Worm (Caenorhabditis elegans) whole organism, L1 larva: ENCODE measurements around the gene str-220.
A peak's percentile ranks its signal among the peaks of the same experiment; 100 is the strongest.

Source experiments
- Y116A8C.19 ChIP-seq: sonication (generic microtip); optimal IDR thresholded peaks from 2 replicates; lab custom pipeline; 2016; ENCODE audit warnings: missing compliant biosample characterization, missing genetic modification characterization, borderline replicate concordance
- aha-1 ChIP-seq: fragments of 150-350 bp; optimal IDR thresholded peaks from 2 replicates; lab custom pipeline; 2014; ENCODE audit warnings: missing biosample characterization, missing genetic modification characterization
- alr-1 ChIP-seq: fragments of 200-800 bp; sonication (Bioruptor generic); optimal IDR thresholded peaks from 2 replicates; lab custom pipeline; 2018; ENCODE audit warnings: borderline replicate concordance, mild to moderate bottlenecking, missing genetic modification characterization, missing compliant biosample characterization
- aly-2 ChIP-seq: fragments of 150-350 bp; optimal IDR thresholded peaks from 2 replicates; lab custom pipeline; 2014; ENCODE audit warnings: missing biosample characterization, missing genetic modification characterization
- ama-1 ChIP-seq: fragments of 150-350 bp; optimal IDR thresholded peaks from 2 replicates; lab custom pipeline; 2014
- blmp-1 ChIP-seq: fragments of 150-350 bp; optimal IDR thresholded peaks from 2 replicates; lab custom pipeline; 2014; ENCODE audit warnings: missing biosample characterization, missing genetic modification characterization
- ceh-63 ChIP-seq: fragments of 200-800 bp; sonication (Bioruptor generic); optimal IDR thresholded peaks from 2 replicates; lab custom pipeline; 2018; ENCODE audit warnings: mild to moderate bottlenecking, missing genetic modification characterization, missing compliant biosample characterization
- ceh-8 ChIP-seq: fragments of 200-800 bp; sonication (Bioruptor generic); optimal IDR thresholded peaks from 2 replicates; lab custom pipeline; 2018; ENCODE audit warnings: mild to moderate bottlenecking, missing genetic modification characterization, moderate library complexity, missing compliant biosample characterization
- ceh-82 ChIP-seq, 3 experiments: fragments of 150-350 bp in 1 of 3; sonication (generic microtip) in 2 of 3; optimal IDR thresholded peaks; 2 replicates each; lab custom pipeline; 2014 to 2017; ENCODE audit warnings: missing biosample characterization in 3 of 3, missing genetic modification characterization in 3 of 3
- ces-1 ChIP-seq: fragments of 150-350 bp; optimal IDR thresholded peaks from 2 replicates; lab custom pipeline; 2014; ENCODE audit warnings: missing biosample characterization, missing genetic modification reagents, missing genetic modification characterization
- dsc-1 ChIP-seq: sonication (generic microtip); optimal IDR thresholded peaks from 2 replicates; lab custom pipeline; 2016; ENCODE audit warnings: mild to moderate bottlenecking, missing genetic modification characterization, missing compliant biosample characterization
- efl-3 ChIP-seq: fragments of 200-800 bp; sonication (Bioruptor generic); optimal IDR thresholded peaks from 2 replicates; lab custom pipeline; 2018; ENCODE audit warnings: mild to moderate bottlenecking, missing genetic modification characterization, missing compliant biosample characterization
- egl-27 ChIP-seq, 2 experiments: fragments of 150-350 bp in 1 of 2; sonication (generic microtip); optimal IDR thresholded peaks; 3 replicates each; lab custom pipeline; 2017 to 2018; ENCODE audit warnings: missing biosample characterization in 2 of 2, missing genetic modification characterization in 2 of 2, missing genetic modification reagents in 2 of 2
- fkh-10 ChIP-seq: sonication (generic microtip); optimal IDR thresholded peaks from 2 replicates; lab custom pipeline; 2017; ENCODE audit warnings: missing biosample characterization, missing genetic modification reagents, missing genetic modification characterization
- fkh-4 ChIP-seq: sonication (generic microtip); optimal IDR thresholded peaks from 2 replicates; lab custom pipeline; 2016; ENCODE audit warnings: missing compliant biosample characterization, missing genetic modification characterization, borderline replicate concordance
- fos-1 ChIP-seq: fragments of 150-350 bp; optimal IDR thresholded peaks from 2 replicates; lab custom pipeline; 2014; ENCODE audit warnings: missing biosample characterization, missing genetic modification characterization
- hlh-17 ChIP-seq: fragments of 200-800 bp; sonication (Bioruptor generic); optimal IDR thresholded peaks from 2 replicates; lab custom pipeline; 2018; ENCODE audit warnings: missing genetic modification characterization, mild to moderate bottlenecking, missing compliant biosample characterization, moderate library complexity, borderline replicate concordance
- hlh-4 ChIP-seq: sonication (generic microtip); optimal IDR thresholded peaks from 2 replicates; lab custom pipeline; 2016; ENCODE audit warnings: mild to moderate bottlenecking, missing genetic modification characterization, missing compliant biosample characterization
- hpl-2 ChIP-seq: fragments of 150-350 bp; optimal IDR thresholded peaks from 2 replicates; lab custom pipeline; 2014; ENCODE audit warnings: missing biosample characterization, missing genetic modification reagents, missing genetic modification characterization
- isw-1 ChIP-seq: fragments of 200-800 bp; sonication (Bioruptor generic); IDR thresholded peaks from 2 replicates; pipeline ENCODE4 v1.3.6; 2022; ENCODE audit warnings: missing genetic modification characterization, missing compliant biosample characterization
- lin-13 ChIP-seq: fragments of 150-350 bp; optimal IDR thresholded peaks from 2 replicates; lab custom pipeline; 2014; ENCODE audit warnings: missing biosample characterization, missing genetic modification reagents, missing genetic modification characterization
- lin-14 ChIP-seq: fragments of 200-800 bp; sonication (Bioruptor generic); optimal IDR thresholded peaks from 2 replicates; lab custom pipeline; 2018; ENCODE audit warnings: mild to moderate bottlenecking, missing genetic modification characterization, moderate library complexity, missing compliant biosample characterization
- lin-39 ChIP-seq: fragments of 150-350 bp; optimal IDR thresholded peaks from 2 replicates; lab custom pipeline; 2014; ENCODE audit warnings: missing biosample characterization, missing genetic modification reagents, missing genetic modification characterization
- lir-3 ChIP-seq: sonication (generic microtip); optimal IDR thresholded peaks from 2 replicates; lab custom pipeline; 2016; ENCODE audit warnings: mild to moderate bottlenecking, missing genetic modification characterization, moderate library complexity, missing compliant biosample characterization; ENCODE audit not compliant: poor library complexity
- lsy-2 ChIP-seq, 2 experiments: fragments of 150-350 bp; optimal IDR thresholded peaks; 2 replicates each; lab custom pipeline; 2014; ENCODE audit warnings: missing biosample characterization in 2 of 2, missing genetic modification characterization in 2 of 2
- mdl-1 ChIP-seq, 2 experiments: fragments of 150-350 bp; optimal IDR thresholded peaks; 2 replicates each; lab custom pipeline; 2014 to 2017; ENCODE audit warnings: missing biosample characterization in 2 of 2, missing genetic modification characterization in 2 of 2, inconsistent platforms in 1 of 2
- mep-1 ChIP-seq: fragments of 150-350 bp; optimal IDR thresholded peaks from 2 replicates; lab custom pipeline; 2014; ENCODE audit warnings: missing biosample characterization, missing genetic modification characterization
- nhr-11 ChIP-seq: fragments of 150-350 bp; optimal IDR thresholded peaks from 2 replicates; lab custom pipeline; 2014; ENCODE audit warnings: missing biosample characterization, missing genetic modification characterization
- nhr-19 ChIP-seq: fragments of 200-800 bp; sonication (Bioruptor generic); conservative IDR thresholded peaks from 2 replicates; pipeline ENCODE4 v1.3.6; 2022; ENCODE audit warnings: missing genetic modification characterization, missing compliant biosample characterization
- nhr-237 ChIP-seq: fragments of 150-350 bp; optimal IDR thresholded peaks from 2 replicates; lab custom pipeline; 2014; ENCODE audit warnings: missing biosample characterization, missing genetic modification characterization
- nhr-47 ChIP-seq: sonication (generic microtip); optimal IDR thresholded peaks from 2 replicates; lab custom pipeline; 2016; ENCODE audit warnings: mild to moderate bottlenecking, missing genetic modification characterization, moderate library complexity, missing compliant biosample characterization
- nhr-76 ChIP-seq: sonication (generic microtip); optimal IDR thresholded peaks from 2 replicates; lab custom pipeline; 2017; ENCODE audit warnings: missing biosample characterization, missing genetic modification characterization
- nhr-84 ChIP-seq: sonication (generic microtip); optimal IDR thresholded peaks from 2 replicates; lab custom pipeline; 2017; ENCODE audit warnings: missing biosample characterization, missing genetic modification characterization
- nhr-85 ChIP-seq: sonication (generic microtip); peaks from one replicate; lab custom pipeline; 2016; ENCODE audit warnings: missing genetic modification characterization, inconsistent platforms, missing compliant biosample characterization
- pag-3 ChIP-seq: sonication (generic microtip); optimal IDR thresholded peaks from 2 replicates; lab custom pipeline; 2017; ENCODE audit warnings: missing genetic modification characterization, mild to moderate bottlenecking, missing compliant biosample characterization, antibody characterized with exemption, borderline replicate concordance; ENCODE audit not compliant: insufficient read depth
- pqm-1 ChIP-seq: sonication (generic microtip); optimal IDR thresholded peaks from 3 replicates; lab custom pipeline; 2017; ENCODE audit warnings: missing biosample characterization, missing genetic modification characterization
- rnt-1 ChIP-seq: sonication (generic microtip); optimal IDR thresholded peaks from 2 replicates; lab custom pipeline; 2016; ENCODE audit warnings: mild to moderate bottlenecking, missing genetic modification characterization, moderate library complexity, missing compliant biosample characterization
- skn-1 ChIP-seq: fragments of 150-350 bp; optimal IDR thresholded peaks from 2 replicates; lab custom pipeline; 2014; ENCODE audit warnings: missing biosample characterization, missing genetic modification characterization
- snu-23 ChIP-seq: sonication (generic microtip); optimal IDR thresholded peaks from 2 replicates; lab custom pipeline; 2016; ENCODE audit warnings: missing genetic modification characterization, missing compliant biosample characterization
- sptf-1 ChIP-seq: fragments of 150-350 bp; optimal IDR thresholded peaks from 2 replicates; lab custom pipeline; 2014; ENCODE audit warnings: missing biosample characterization, missing genetic modification characterization
- sup-37 ChIP-seq: fragments of 200-800 bp; sonication (Bioruptor generic); optimal IDR thresholded peaks from 2 replicates; lab custom pipeline; 2018; ENCODE audit warnings: mild to moderate bottlenecking, missing genetic modification characterization, missing compliant biosample characterization
- swsn-7 ChIP-seq: sonication (generic microtip); optimal IDR thresholded peaks from 2 replicates; lab custom pipeline; 2016; ENCODE audit warnings: missing genetic modification characterization, missing compliant biosample characterization
- tlp-1 ChIP-seq: fragments of 150-350 bp; optimal IDR thresholded peaks from 2 replicates; lab custom pipeline; 2014; ENCODE audit warnings: missing biosample characterization, missing genetic modification characterization
- unc-30 ChIP-seq: sonication (generic microtip); optimal IDR thresholded peaks from 2 replicates; lab custom pipeline; 2017; ENCODE audit warnings: missing biosample characterization, missing genetic modification characterization
- unc-62 ChIP-seq: fragments of 150-350 bp; optimal IDR thresholded peaks from 2 replicates; lab custom pipeline; 2014; ENCODE audit warnings: missing biosample characterization, missing genetic modification reagents, missing genetic modification characterization
- unc-86 ChIP-seq: sonication (generic microtip); optimal IDR thresholded peaks from 2 replicates; lab custom pipeline; 2016; ENCODE audit warnings: missing genetic modification characterization, missing compliant biosample characterization
- vab-15 ChIP-seq: sonication (generic microtip); optimal IDR thresholded peaks from 2 replicates; lab custom pipeline; 2017; ENCODE audit warnings: missing genotype, mild to moderate bottlenecking, missing genetic modification characterization, missing compliant biosample characterization
- zip-4 ChIP-seq: fragments of 200-800 bp; sonication (Bioruptor generic); optimal IDR thresholded peaks from 2 replicates; lab custom pipeline; 2018; ENCODE audit warnings: mild to moderate bottlenecking, missing genetic modification characterization, moderate library complexity, missing compliant biosample characterization
- ztf-11 ChIP-seq, 2 experiments: sonication (generic microtip); optimal IDR thresholded peaks; 2 replicates each; lab custom pipeline; 2016 to 2017; ENCODE audit warnings: missing genetic modification characterization in 2 of 2, missing biosample characterization in 1 of 2, missing compliant biosample characterization in 1 of 2

str-220 gene

ce11 chrIV:7167983-7168760 lies 3.0 kb downstream of the str-220 start, which contains the start of gene skr-16 (continued):
- no peak for TF ChIP-seq snu-23 (GFP tag; lab: Kevin White, UChicago)
- TF ChIP-seq dsc-1 (tag; lab: Kevin White, UChicago), result peak; percentile 32
- no peak for TF ChIP-seq unc-62 (GFP tag; lab: Kevin White, UChicago)
- TF ChIP-seq ceh-63, result no peak
- no peak for TF ChIP-seq lin-39
- TF ChIP-seq ces-1 (GFP tag; lab: Kevin White, UChicago), result no peak
- TF ChIP-seq fkh-4 (tag; lab: Kevin White, UChicago), result no peak
- no peak for TF ChIP-seq hlh-4
- TF ChIP-seq skn-1 (tag; lab: Kevin White, UChicago), result peak; percentile 13
- TF ChIP-seq nhr-11 (tag; lab: Kevin White, UChicago), result no peak
- TF ChIP-seq lir-3 (tag; lab: Kevin White, UChicago), result no peak
- TF ChIP-seq mep-1 (tag; lab: Kevin White, UChicago), result peak; percentile 79
- TF ChIP-seq pqm-1, result no peak
- TF ChIP-seq hlh-17 (GFP tag; lab: Kevin White, UChicago), result no peak
- peak; percentile 1 for TF ChIP-seq rnt-1 (tag; lab: Kevin White, UChicago)
- TF ChIP-seq lsy-2 (tag; optimal IDR thresholded peaks at IDR 0.05; lab: Kevin White, UChicago), result peak in 1 of 2 experiments; percentile 20
- no peak for TF ChIP-seq unc-86 (tag; lab: Kevin White, UChicago)
- no peak for TF ChIP-seq alr-1 (tag; lab: Kevin White, UChicago)
- no peak for TF ChIP-seq nhr-84 (tag; lab: Kevin White, UChicago)
- no peak for TF ChIP-seq Y116A8C.19 (tag; lab: Kevin White, UChicago)
- no peak for TF ChIP-seq aly-2
- no peak for TF ChIP-seq ceh-82 (tag; optimal IDR thresholded peaks at IDR 0.05; lab: Kevin White, UChicago)
- no peak for TF ChIP-seq nhr-76
- no peak for TF ChIP-seq pag-3 (tag; lab: Kevin White, UChicago)
- TF ChIP-seq egl-27 (tag; optimal IDR thresholded peaks at IDR 0.05; lab: Kevin White, UChicago), result no peak
- no peak for TF ChIP-seq tlp-1
- TF ChIP-seq nhr-19 (GFP tag; lab: Robert Waterston, UW), result no peak
- no peak for TF ChIP-seq zip-4 (GFP tag; lab: Kevin White, UChicago)
- no peak for TF ChIP-seq lin-14
- TF ChIP-seq sup-37 (GFP tag; lab: Kevin White, UChicago), result no peak
- TF ChIP-seq ama-1 (lab: Kevin White, UChicago), result no peak
- TF ChIP-seq fos-1 (tag; lab: Kevin White, UChicago), result no peak
- no peak for TF ChIP-seq blmp-1 (tag; lab: Kevin White, UChicago)
- TF ChIP-seq aha-1 (tag; lab: Kevin White, UChicago), result no peak
- no peak for TF ChIP-seq lin-13 (GFP tag; lab: Kevin White, UChicago)
- TF ChIP-seq vab-15 (tag; lab: Kevin White, UChicago), result no peak
- TF ChIP-seq ceh-8 (GFP tag; lab: Kevin White, UChicago), result no peak

ce11 chrIV:7166553-7166952 lies 4.6 kb downstream of the str-220 start, which contains the start of gene C42D4.18:
Gene C42D4.18, plus strand, starts transcription at chrIV:7166783.
- peak; percentile 38 for TF ChIP-seq nhr-47 (tag; lab: Kevin White, UChicago)
- peak in 1 of 2 experiments; percentile 29 for TF ChIP-seq mdl-1 (tag; optimal IDR thresholded peaks at IDR 0.05; lab: Kevin White, UChicago)
- peak; percentile 38 for TF ChIP-seq rnt-1 (tag; lab: Kevin White, UChicago)
- peak; percentile 25 for TF ChIP-seq swsn-7
- no peak for TF ChIP-seq sptf-1 (tag; lab: Kevin White, UChicago)
- peak; percentile 44 for TF ChIP-seq nhr-85 (tag; lab: Kevin White, UChicago)
- TF ChIP-seq Y116A8C.19 (tag; lab: Kevin White, UChicago), result no peak
- no peak for TF ChIP-seq lin-39
- TF ChIP-seq fkh-10 (GFP tag; lab: Kevin White, UChicago), result no peak
- no peak for TF ChIP-seq skn-1 (tag; lab: Kevin White, UChicago)
- no peak for TF ChIP-seq nhr-237 (tag; lab: Kevin White, UChicago)
- TF ChIP-seq tlp-1, result no peak
- TF ChIP-seq lsy-2 (tag; optimal IDR thresholded peaks at IDR 0.05; lab: Kevin White, UChicago), result peak; percentile 36 to 44
- TF ChIP-seq alr-1 (tag; lab: Kevin White, UChicago), result no peak
- peak; percentile 7 for TF ChIP-seq lir-3 (tag; lab: Kevin White, UChicago)
- TF ChIP-seq efl-3 (GFP tag; lab: Kevin White, UChicago), result no peak
- no peak for TF ChIP-seq ztf-11 (tag; optimal IDR thresholded peaks at IDR 0.05; lab: Kevin White, UChicago)
- TF ChIP-seq snu-23 (GFP tag; lab: Kevin White, UChicago), result peak; percentile 50
- TF ChIP-seq nhr-84 (tag; lab: Kevin White, UChicago), result no peak
- no peak for TF ChIP-seq unc-62 (GFP tag; lab: Kevin White, UChicago)
- peak; percentile 24 for TF ChIP-seq isw-1 (GFP tag; lab: Robert Waterston, UW)
- no peak for TF ChIP-seq hpl-2 (GFP tag; lab: Kevin White, UChicago)
- TF ChIP-seq unc-30, result no peak
- peak; percentile 42 for TF ChIP-seq dsc-1 (tag; lab: Kevin White, UChicago)
